Worm (Caenorhabditis elegans): ENCODE data around the gene Y113G7C.1.

DNA sequence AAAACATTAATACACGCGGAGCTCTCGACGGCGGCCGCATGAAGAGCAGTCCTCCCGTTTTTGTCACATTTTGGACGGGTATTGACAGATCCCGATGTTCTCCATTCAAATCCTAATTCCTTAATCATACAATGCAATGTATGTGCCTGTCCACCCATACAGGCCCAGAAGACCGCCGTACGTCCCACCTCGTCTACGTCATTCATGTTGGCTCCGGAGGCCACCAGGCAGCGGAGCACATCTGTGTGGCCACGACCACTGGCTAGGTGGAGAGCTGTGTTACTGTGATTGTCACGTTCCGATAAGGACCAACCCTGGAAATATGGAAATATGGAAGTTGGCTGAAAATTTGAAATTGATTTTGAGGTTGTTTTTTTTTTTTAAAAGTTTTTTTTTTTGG, 34.7 kb upstream of the Y113G7C.1 start:
- TF ChIP-seq ceh-45 (GFP tag; IDR thresholded peaks at IDR 0.05), result no peak
- TF ChIP-seq ama-1 (optimal IDR thresholded peaks at IDR 0.05), result no peak
- TF ChIP-seq unc-3 (GFP tag; conservative IDR thresholded peaks at IDR 0.05), result no peak
- TF ChIP-seq unc-3 (tag; optimal IDR thresholded peaks at IDR 0.05), result no peak
- no peak for TF ChIP-seq tbx-2 (tag; optimal IDR thresholded peaks at IDR 0.05)
- TF ChIP-seq sox-4 (tag; optimal IDR thresholded peaks at IDR 0.05), result no peak
- TF ChIP-seq tbx-7 (tag; optimal IDR thresholded peaks at IDR 0.05), result no peak
- TF ChIP-seq ceh-34 (tag; optimal IDR thresholded peaks at IDR 0.05), result no peak
- no peak for TF ChIP-seq lin-11 (tag; optimal IDR thresholded peaks at IDR 0.05)

All from whole organism, late embryonic.